Fruit fly (Drosophila melanogaster): Measurements from ENCODE around the gene olf413.

The olf413 gene

DNA sequence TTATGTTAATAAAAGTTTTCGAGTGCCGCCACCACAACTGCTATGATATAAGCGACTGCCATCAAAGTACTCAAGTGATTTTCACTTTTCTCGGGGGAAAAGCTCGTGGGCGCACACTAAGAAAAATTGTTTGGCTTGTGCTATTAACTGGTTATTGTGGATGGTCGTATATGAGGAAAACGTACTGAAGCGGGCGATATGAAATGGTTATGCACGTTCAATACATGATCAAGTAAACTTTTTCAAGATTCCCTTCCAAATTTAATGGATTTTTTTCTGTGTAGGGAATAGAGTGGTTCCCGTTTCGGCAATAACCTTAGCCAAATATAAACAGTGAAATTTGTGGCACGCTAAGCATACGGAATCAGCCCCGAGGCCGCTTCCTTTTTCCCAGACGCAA lies 71.2 kb downstream of the olf413 start (continued):
- TF ChIP-seq CG12219 (GFP tag; optimal IDR thresholded peaks at IDR 0.05) (no peak), Mes4 (GFP tag; optimal IDR thresholded peaks at IDR 0.05) (no peak), dysf (GFP tag; IDR thresholded peaks at IDR 0.05) (peak; percentile 37; the same call in 1 of the 3 replicates), CG3065 (GFP tag; optimal IDR thresholded peaks at IDR 0.05) (no peak), CG8281 (tag; optimal IDR thresholded peaks at IDR 0.05) (no peak), tx (GFP tag; optimal IDR thresholded peaks at IDR 0.05) (no peak), CG15601 (tag; optimal IDR thresholded peaks at IDR 0.05) (peak; percentile 7), Oaz (GFP tag; IDR thresholded peaks at IDR 0.05) (no peak), HLH54F (GFP tag; optimal IDR thresholded peaks at IDR 0.05) (no peak), stwl (tag; optimal IDR thresholded peaks at IDR 0.05) (no peak), CG34422 (GFP tag; IDR thresholded peaks at IDR 0.05) (0 out of 3 replicates have a peak, but pooled peaks have one; percentile 23), HHEX (GFP tag; optimal IDR thresholded peaks at IDR 0.05) (no peak), zfh1 (GFP tag; IDR thresholded peaks at IDR 0.05) (0 out of 3 replicates have a peak, but pooled peaks have one; percentile 12), sisA (GFP tag; IDR thresholded peaks at IDR 0.05) (0 out of 2 replicates have a peak, but pooled peaks have one; percentile 13), NfI (GFP tag; optimal IDR thresholded peaks at IDR 0.05) (peak; percentile 10), gro (GFP tag; optimal IDR thresholded peaks at IDR 0.05) (no peak), Ssrp (tag; optimal IDR thresholded peaks at IDR 0.05) (peak; percentile 1), gem (tag; optimal IDR thresholded peaks at IDR 0.05) (peak; percentile 56), lab (GFP tag; optimal IDR thresholded peaks at IDR 0.05) (peak; percentile 18), Blimp-1 (GFP tag; optimal IDR thresholded peaks at IDR 0.05) (peak; percentile 52), CG2120 (GFP tag; optimal IDR thresholded peaks at IDR 0.05) (peak; percentile 4), ro (GFP tag; IDR thresholded peaks at IDR 0.05) (no peak), Jarid2 (GFP tag; optimal IDR thresholded peaks at IDR 0.05) (no peak), CG11504 (tag; optimal IDR thresholded peaks at IDR 0.05) (peak; percentile 44), org-1 (GFP tag; optimal IDR thresholded peaks at IDR 0.05) (peak; percentile 22), shn (GFP tag; optimal IDR thresholded peaks at IDR 0.05) (no peak), sens-2 (GFP tag; IDR thresholded peaks at IDR 0.05) (no peak), CG31441 (GFP tag; IDR thresholded peaks at IDR 0.05) (0 out of 2 replicates have a peak, but pooled peaks have one; percentile 20), Elba2 (GFP tag; optimal IDR thresholded peaks at IDR 0.05) (no peak), CG2678 (tag; optimal IDR thresholded peaks at IDR 0.05) (peak; percentile 47), dan (GFP tag; IDR thresholded peaks at IDR 0.05) (no peak), CG14441 (GFP tag; IDR thresholded peaks at IDR 0.05) (0 out of 2 replicates have a peak, but pooled peaks have one; percentile 20), CG6175 (GFP tag; IDR thresholded peaks at IDR 0.05) (no peak), CG30020 (tag; optimal IDR thresholded peaks at IDR 0.05) (no peak), sob (GFP tag; IDR thresholded peaks at IDR 0.05) (no peak), lola (GFP tag; optimal IDR thresholded peaks at IDR 0.05) (no peak), Abd-B (GFP tag; optimal IDR thresholded peaks at IDR 0.05) (no peak), bab2 (GFP tag; optimal IDR thresholded peaks at IDR 0.05) (peak; percentile 4), tup (GFP tag; optimal IDR thresholded peaks at IDR 0.05) (no peak), kay (GFP tag; optimal IDR thresholded peaks at IDR 0.05) (no peak), CG6813 (GFP tag; optimal IDR thresholded peaks at IDR 0.05) (no peak), CG17359 (tag; optimal IDR thresholded peaks at IDR 0.05) (peak; percentile 19), CG6854 (GFP tag; optimal IDR thresholded peaks at IDR 0.05) (no peak), CG17361 (GFP tag; IDR thresholded peaks at IDR 0.05) (0 out of 3 replicates have a peak, but pooled peaks have one; percentile 27), CG18476 (GFP tag; optimal IDR thresholded peaks at IDR 0.05) (no peak), CG7963 (GFP tag; IDR thresholded peaks at IDR 0.05; ENCODE audit: partially characterized antibody) (no peak), lilli (GFP tag; optimal IDR thresholded peaks at IDR 0.05) (peak; percentile 10), bbx (GFP tag; IDR thresholded peaks at IDR 0.05; ENCODE audit: partially characterized antibody) (no peak), CG12942 (GFP tag; optimal IDR thresholded peaks at IDR 0.05) (no peak), grn (GFP tag; optimal IDR thresholded peaks at IDR 0.05) (no peak)
